Fruit fly (Drosophila melanogaster) whole organism, adult: ENCODE measurements around the gene CG31917.
A peak's percentile ranks its signal among the peaks of the same experiment; 100 is the strongest.

Experiments used
- CG11617 ChIP-seq: fragments of 200-800 bp; sonication (Bioruptor generic); optimal IDR thresholded peaks from 2 replicates; lab custom pipeline; 2017; ENCODE audit warnings: mild to moderate bottlenecking, missing biosample characterization, missing genetic modification reagents, missing genetic modification characterization
- CG12768 ChIP-seq: fragments of 200-800 bp; sonication (Bioruptor generic); optimal IDR thresholded peaks from 2 replicates; lab custom pipeline; 2017; ENCODE audit warnings: missing biosample characterization, missing genetic modification characterization, mild to moderate bottlenecking, moderate library complexity, missing genetic modification reagents
- CG14711 ChIP-seq: fragments of 200-800 bp; sonication (Bioruptor generic); optimal IDR thresholded peaks from 2 replicates; lab custom pipeline; 2018; ENCODE audit warnings: missing biosample characterization, mild to moderate bottlenecking, missing genetic modification characterization, moderate library complexity
- CG1620 ChIP-seq: fragments of 200-800 bp; sonication (Bioruptor generic); optimal IDR thresholded peaks from 2 replicates; lab custom pipeline; 2016; ENCODE audit warnings: missing biosample characterization, missing genetic modification characterization
- CG33017 ChIP-seq: fragments of 200-800 bp; sonication (Bioruptor generic); optimal IDR thresholded peaks from 2 replicates; lab custom pipeline; 2018; ENCODE audit warnings: missing biosample characterization, mild to moderate bottlenecking, missing genetic modification characterization, moderate library complexity
- CG5204 ChIP-seq: fragments of 200-800 bp; sonication (Bioruptor generic); optimal IDR thresholded peaks from 2 replicates; lab custom pipeline; 2016; ENCODE audit warnings: missing biosample characterization, missing genetic modification characterization
- CG7045 ChIP-seq: fragments of 200-800 bp; sonication (Bioruptor generic); optimal IDR thresholded peaks from 2 replicates; lab custom pipeline; 2017; ENCODE audit warnings: missing biosample characterization, mild to moderate bottlenecking, missing genetic modification characterization
- CG7101 ChIP-seq: fragments of 200-800 bp; sonication (Bioruptor generic); optimal IDR thresholded peaks from 2 replicates; lab custom pipeline; 2018; ENCODE audit warnings: missing biosample characterization, mild to moderate bottlenecking, missing genetic modification characterization, moderate library complexity
- Clk ChIP-seq: fragments of 200-800 bp; sonication (Bioruptor generic); optimal IDR thresholded peaks from 2 replicates; lab custom pipeline; 2017; ENCODE audit warnings: missing biosample characterization, missing genetic modification characterization
- Crg-1 ChIP-seq: fragments of 200-800 bp; sonication (Bioruptor generic); optimal IDR thresholded peaks from 2 replicates; lab custom pipeline; 2016; ENCODE audit warnings: missing biosample characterization, missing genetic modification characterization
- Hr96 ChIP-seq: fragments of 200-800 bp; sonication (Bioruptor generic); optimal IDR thresholded peaks from 2 replicates; lab custom pipeline; 2016; ENCODE audit warnings: missing biosample characterization, missing genetic modification characterization
- Mnt ChIP-seq: fragments of 200-800 bp; sonication (Bioruptor generic); optimal IDR thresholded peaks from 2 replicates; lab custom pipeline; 2016; ENCODE audit warnings: missing biosample characterization, mild to moderate bottlenecking, missing genetic modification characterization
- bab1 ChIP-seq: fragments of 200-800 bp; sonication (Bioruptor generic); optimal IDR thresholded peaks from 3 replicates; lab custom pipeline; 2019; ENCODE audit warnings: missing biosample characterization, mild to moderate bottlenecking, missing genetic modification characterization, moderate library complexity
- cic ChIP-seq: fragments of 200-800 bp; sonication (Bioruptor generic); optimal IDR thresholded peaks from 2 replicates; lab custom pipeline; 2017; ENCODE audit warnings: missing biosample characterization, mild to moderate bottlenecking, missing genetic modification characterization, moderate library complexity
- cnc ChIP-seq, 2 experiments: fragments of >200 bp; optimal IDR thresholded peaks; 2 replicates each; lab custom pipeline; 2017
- kay ChIP-seq: fragments of 200-800 bp; sonication (Bioruptor generic); peaks from one replicate; lab custom pipeline; 2016; ENCODE audit warnings: missing biosample characterization, missing genetic modification characterization, borderline replicate concordance
- ovo ChIP-seq: fragments of 200-800 bp; sonication (Bioruptor generic); optimal IDR thresholded peaks from 2 replicates; lab custom pipeline; 2016; ENCODE audit warnings: missing biosample characterization, missing genetic modification characterization
- pad ChIP-seq: fragments of 200-800 bp; sonication (Bioruptor generic); optimal IDR thresholded peaks from 3 replicates; lab custom pipeline; 2017; ENCODE audit warnings: missing biosample characterization, missing genetic modification characterization, mild to moderate bottlenecking, moderate library complexity, missing genetic modification reagents
- tj ChIP-seq: fragments of 200-800 bp; sonication (Bioruptor generic); optimal IDR thresholded peaks from 3 replicates; lab custom pipeline; 2017; ENCODE audit warnings: missing biosample characterization, mild to moderate bottlenecking, missing genetic modification characterization, moderate library complexity
- toe ChIP-seq: fragments of 200-800 bp; sonication (Bioruptor generic); optimal IDR thresholded peaks from 2 replicates; lab custom pipeline; 2016; ENCODE audit warnings: missing biosample characterization, missing genetic modification characterization

CG31917 gene

dm6 chr2L:4998260-4998560 lies 12.4 kb downstream of the CG31917 start:
- TF ChIP-seq CG33017 (tag; lab: Kevin White, UChicago) (no peak), CG12768 (GFP tag; lab: Kevin White, UChicago) (no peak), tj (no peak), toe (GFP tag; lab: Kevin White, UChicago) (no peak), CG1620 (no peak), Clk (no peak), kay (GFP tag; lab: Kevin White, UChicago) (no peak), Crg-1 (GFP tag; lab: Kevin White, UChicago) (no peak), cnc (optimal IDR thresholded peaks at IDR 0.05; lab: Kevin White, UChicago) (no peak), Hr96 (no peak), Mnt (GFP tag; lab: Kevin White, UChicago) (no peak), CG14711 (tag; lab: Kevin White, UChicago) (no peak), CG7045 (no peak), cic (GFP tag; lab: Kevin White, UChicago) (no peak)

dm6 chr2L:4997401-4998259 lies 13.0 kb downstream of the CG31917 start:
- TF ChIP-seq CG33017 (tag; lab: Kevin White, UChicago) (peak; percentile 93), CG1620 (peak; percentile 92), Hr96 (peak; percentile 96), ovo (peak; percentile 84), Crg-1 (GFP tag; lab: Kevin White, UChicago) (peak; percentile 79), kay (GFP tag; lab: Kevin White, UChicago) (peak; percentile 47), pad (GFP tag; lab: Kevin White, UChicago) (peak; percentile 95), CG12768 (GFP tag; lab: Kevin White, UChicago) (peak; percentile 93), bab1 (peak; percentile 92), CG7101 (tag; lab: Kevin White, UChicago) (peak; percentile 95), CG7045 (peak; percentile 94), cic (GFP tag; lab: Kevin White, UChicago) (peak; percentile 95), toe (GFP tag; lab: Kevin White, UChicago) (peak; percentile 51), CG5204 (GFP tag; lab: Kevin White, UChicago) (no peak), tj (peak; percentile 81), Clk (peak; percentile 90), CG11617 (GFP tag; lab: Kevin White, UChicago) (peak; percentile 94), cnc (optimal IDR thresholded peaks at IDR 0.05; lab: Kevin White, UChicago) (no peak), Mnt (GFP tag; lab: Kevin White, UChicago) (peak; percentile 79), CG14711 (tag; lab: Kevin White, UChicago) (peak; percentile 91)

dm6 chr2L:4996283-4996922 lies 14.2 kb downstream of the CG31917 start:
- TF ChIP-seq tj (peak; percentile 82), CG7101 (tag; lab: Kevin White, UChicago) (no peak), Hr96 (no peak), CG12768 (GFP tag; lab: Kevin White, UChicago) (no peak)

- TF ChIP-seq pad (GFP tag; lab: Kevin White, UChicago) (no peak), kay (GFP tag; lab: Kevin White, UChicago) (no peak), CG1620 (no peak), CG5204 (GFP tag; lab: Kevin White, UChicago) (no peak), toe (GFP tag; lab: Kevin White, UChicago) (no peak), ovo (no peak), CG14711 (tag; lab: Kevin White, UChicago) (no peak), Crg-1 (GFP tag; lab: Kevin White, UChicago) (no peak), CG11617 (GFP tag; lab: Kevin White, UChicago) (no peak), CG33017 (tag; lab: Kevin White, UChicago) (no peak), Hr96 (no peak), CG12768 (GFP tag; lab: Kevin White, UChicago) (no peak), Clk (no peak), cnc (optimal IDR thresholded peaks at IDR 0.05; lab: Kevin White, UChicago) (no peak)
These were observed 14.8 kb downstream of the CG31917 start for dm6 chr2L:4995837-4996136.

dm6 chr2L:4995010-4995836 lies 15.4 kb downstream of the CG31917 start:
- TF ChIP-seq bab1 (no peak), CG11617 (GFP tag; lab: Kevin White, UChicago) (no peak), cnc (optimal IDR thresholded peaks at IDR 0.05; lab: Kevin White, UChicago) (no peak), CG12768 (GFP tag; lab: Kevin White, UChicago) (no peak), Clk (no peak), cic (GFP tag; lab: Kevin White, UChicago) (no peak), kay (GFP tag; lab: Kevin White, UChicago) (no peak), Crg-1 (GFP tag; lab: Kevin White, UChicago) (no peak), CG5204 (GFP tag; lab: Kevin White, UChicago) (no peak), CG14711 (tag; lab: Kevin White, UChicago) (no peak), Hr96 (no peak), pad (GFP tag; lab: Kevin White, UChicago) (no peak), CG7101 (tag; lab: Kevin White, UChicago) (no peak)
